Worm (Caenorhabditis elegans): ENCODE measurements around the gene gsp-2.

gsp-2 gene

DNA sequence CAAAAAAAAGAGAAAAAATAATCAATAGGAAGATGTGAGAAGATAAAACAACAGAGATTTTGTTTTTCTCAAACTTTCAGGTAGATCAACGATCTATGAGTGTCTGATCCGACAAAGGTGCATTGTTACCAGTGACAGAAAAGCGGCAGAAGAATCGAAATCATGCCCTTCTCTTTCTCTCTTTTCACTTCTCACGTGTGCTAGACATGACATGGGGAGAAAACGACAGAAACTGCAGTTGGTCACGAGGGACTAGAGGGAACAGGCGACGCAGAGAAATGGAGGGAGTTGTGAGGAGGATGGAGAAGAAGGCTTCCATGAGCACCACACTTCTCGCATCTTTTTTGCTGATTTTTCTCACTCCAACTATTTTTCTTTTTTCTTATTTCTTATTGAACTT lies 1.2 kb upstream of the gsp-2 start, which contains the start of gene F56C9.10 (continued):
- no peak for TF ChIP-seq zim-3 (tag; optimal IDR thresholded peaks at IDR 0.05)
- peak; percentile 78 for TF ChIP-seq cebp-1 (GFP tag; IDR thresholded peaks at IDR 0.05)
- TF ChIP-seq cebp-1 (tag; optimal IDR thresholded peaks at IDR 0.05): peak; percentile 86
- no peak for TF ChIP-seq ceh-40 (GFP tag; IDR thresholded peaks at IDR 0.05)
- no peak for TF ChIP-seq D2030.7 (GFP tag; IDR thresholded peaks at IDR 0.05)
- peak; percentile 54; the same call in 1 of the 2 replicates for TF ChIP-seq dox-1 (GFP tag; IDR thresholded peaks at IDR 0.05)
- no peak for TF ChIP-seq akir-1 (GFP tag; optimal IDR thresholded peaks at IDR 0.05)
- peak; percentile 56; the same call in 1 of the 2 replicates for TF ChIP-seq Y53G8AR.9 (GFP tag; conservative IDR thresholded peaks at IDR 0.05)
- TF ChIP-seq mes-4 (tag; optimal IDR thresholded peaks at IDR 0.05): no peak
- TF ChIP-seq lin-26 (GFP tag; IDR thresholded peaks at IDR 0.05): peak; percentile 61
- no peak for TF ChIP-seq snpc-4 (GFP tag; optimal IDR thresholded peaks at IDR 0.05)
- TF ChIP-seq snpc-4 (tag; optimal IDR thresholded peaks at IDR 0.05): peak; percentile 51 to 60 (median 54)
- TF ChIP-seq mxl-1 (tag; optimal IDR thresholded peaks at IDR 0.05): no peak
- TF ChIP-seq T26A5.8 (tag; optimal IDR thresholded peaks at IDR 0.05): no peak
- TF ChIP-seq ztf-26 (tag; optimal IDR thresholded peaks at IDR 0.05): peak; percentile 62

- TF ChIP-seq hmg-1.2 (GFP tag; IDR thresholded peaks at IDR 0.05) (no peak), D2030.7 (GFP tag; IDR thresholded peaks at IDR 0.05) (no peak), pha-4 (tag; optimal IDR thresholded peaks at IDR 0.05) (no peak), lin-40 (tag; optimal IDR thresholded peaks at IDR 0.05) (no peak), attf-3 (GFP tag; conservative IDR thresholded peaks at IDR 0.05) (no peak), attf-6 (GFP tag; IDR thresholded peaks at IDR 0.05) (no peak), pbrm-1 (GFP tag; IDR thresholded peaks at IDR 0.05) (0 out of 2 replicates have a peak, but pooled peaks have one; percentile 4), lsl-1 (GFP tag; optimal IDR thresholded peaks at IDR 0.05) (no peak), nfyb-1 (GFP tag; IDR thresholded peaks at IDR 0.05) (no peak), madf-3 (GFP tag; IDR thresholded peaks at IDR 0.05) (0 out of 2 replicates have a peak, but pooled peaks have one; percentile 22), let-526 (GFP tag; IDR thresholded peaks at IDR 0.05) (no peak), B0019.2 (GFP tag; conservative IDR thresholded peaks at IDR 0.05) (no peak)
Observed at ce11 chrIII:7338009-7338408, 1.6 kb downstream of the gsp-2 start.

DNA sequence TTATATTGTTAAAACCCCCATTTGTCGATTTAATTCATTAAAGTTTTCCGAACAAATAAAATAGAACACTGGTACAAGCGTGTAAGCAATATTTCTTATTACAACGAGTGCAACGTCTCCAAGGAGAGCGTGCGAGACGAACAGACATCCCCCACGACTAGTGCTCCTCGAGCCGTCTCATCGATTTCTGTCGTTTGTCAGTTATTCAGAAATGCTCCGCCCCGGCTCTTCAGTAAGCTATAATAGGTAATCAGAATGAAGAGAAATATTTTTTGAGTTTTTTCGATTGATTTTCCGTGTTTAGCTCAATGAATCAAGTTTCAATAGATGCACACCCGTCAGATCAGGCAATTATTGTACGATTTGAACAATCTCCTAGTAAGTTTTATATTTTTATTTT lies 2.3 kb downstream of the gsp-2 start, which contains the start of gene kap-1:
Gene kap-1 (plus strand): TSS at position 143 of the 400 bp plus-strand sequence.
- peak; percentile 33; the same call in 1 of the 2 replicates for TF ChIP-seq F33H1.4 (GFP tag; IDR thresholded peaks at IDR 0.05)
- no peak; the same call in 1 of the 2 replicates for TF ChIP-seq madf-8 (GFP tag; conservative IDR thresholded peaks at IDR 0.05)
- TF ChIP-seq lin-35 (GFP tag; optimal IDR thresholded peaks at IDR 0.05): peak in 1 of 3 experiments; percentile 42
- peak; percentile 89; the same call in 1 of the 2 replicates for TF ChIP-seq Y56A3A.18 (GFP tag; IDR thresholded peaks at IDR 0.05)
- peak; percentile 18 for TF ChIP-seq snpc-4 (GFP tag; optimal IDR thresholded peaks at IDR 0.05)
- peak in 1 of 4 experiments; percentile 42 for TF ChIP-seq snpc-4 (tag; optimal IDR thresholded peaks at IDR 0.05)
- TF ChIP-seq lsl-1 (GFP tag; optimal IDR thresholded peaks at IDR 0.05): no peak
- TF ChIP-seq dox-1 (GFP tag; IDR thresholded peaks at IDR 0.05): 0 out of 2 replicates have a peak, but pooled peaks have one; percentile 25
- 0 out of 2 replicates have a peak, but pooled peaks have one; percentile 9 for TF ChIP-seq K11D2.4 (GFP tag; IDR thresholded peaks at IDR 0.05)
- TF ChIP-seq nfyb-1 (GFP tag; IDR thresholded peaks at IDR 0.05): peak; percentile 44; the same call in 1 of the 2 replicates
- TF ChIP-seq F23B12.7 (tag; optimal IDR thresholded peaks at IDR 0.05; ENCODE audit: insufficient read depth): no peak
- peak in 1 of 2 experiments; percentile 4 for TF ChIP-seq let-607 (tag; optimal IDR thresholded peaks at IDR 0.05)
- peak; percentile 32 for TF ChIP-seq tbp1 (GFP tag; optimal IDR thresholded peaks at IDR 0.05)
- TF ChIP-seq lag-1 (GFP tag; IDR thresholded peaks at IDR 0.05): no peak
- peak; percentile 43 for TF ChIP-seq atf-7 (tag; optimal IDR thresholded peaks at IDR 0.05)
- TF ChIP-seq pbrm-1 (GFP tag; IDR thresholded peaks at IDR 0.05): no peak
- no peak for TF ChIP-seq T07F8.4 (tag; optimal IDR thresholded peaks at IDR 0.05)
- TF ChIP-seq madf-10 (tag; optimal IDR thresholded peaks at IDR 0.05): no peak
- TF ChIP-seq mcd-1 (GFP tag; IDR thresholded peaks at IDR 0.05): peak; percentile 44
- TF ChIP-seq ceh-79 (tag; optimal IDR thresholded peaks at IDR 0.05): peak; percentile 21
- peak; percentile 71; the same call in 1 of the 2 replicates for TF ChIP-seq lin-26 (GFP tag; IDR thresholded peaks at IDR 0.05)
- 0 out of 2 replicates have a peak, but pooled peaks have one; percentile 32 for TF ChIP-seq hlh-26 (GFP tag; conservative IDR thresholded peaks at IDR 0.05)
- TF ChIP-seq gei-17 (GFP tag; optimal IDR thresholded peaks at IDR 0.05): peak; percentile 26
- TF ChIP-seq him-1 (tag; optimal IDR thresholded peaks at IDR 0.05): peak; percentile 54
- peak; percentile 18 for TF ChIP-seq snpc-3.4 (tag; optimal IDR thresholded peaks at IDR 0.05)
- TF ChIP-seq nhr-179 (tag; optimal IDR thresholded peaks at IDR 0.05): no peak
